Worm (Caenorhabditis elegans): Measurements from ENCODE around the gene Y49F6A.12.

The Y49F6A.12 gene

DNA sequence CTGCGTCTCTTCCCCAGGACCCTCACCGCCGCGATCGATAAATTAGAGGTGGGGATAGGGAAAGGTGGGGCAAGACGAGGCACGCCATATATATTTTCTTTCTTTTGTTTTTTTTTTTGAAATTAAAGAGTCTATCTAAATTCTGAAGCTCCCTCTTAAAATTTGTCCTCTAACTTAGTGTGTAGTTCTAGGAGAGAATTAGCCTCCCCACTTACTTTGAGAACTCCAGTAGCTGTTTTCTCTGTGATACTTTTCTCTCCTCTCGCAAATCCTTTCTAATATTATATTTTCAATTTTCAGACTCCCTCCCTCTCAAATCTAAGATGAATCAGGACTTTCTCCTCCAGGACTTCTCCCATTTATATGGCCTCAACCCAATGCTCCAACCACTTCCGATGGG is 26.6 kb downstream of the Y49F6A.12 start, which contains the start of gene M151.7 (continued):
- no peak for TF ChIP-seq snpc-3.4 (tag; optimal IDR thresholded peaks at IDR 0.05)

DNA sequence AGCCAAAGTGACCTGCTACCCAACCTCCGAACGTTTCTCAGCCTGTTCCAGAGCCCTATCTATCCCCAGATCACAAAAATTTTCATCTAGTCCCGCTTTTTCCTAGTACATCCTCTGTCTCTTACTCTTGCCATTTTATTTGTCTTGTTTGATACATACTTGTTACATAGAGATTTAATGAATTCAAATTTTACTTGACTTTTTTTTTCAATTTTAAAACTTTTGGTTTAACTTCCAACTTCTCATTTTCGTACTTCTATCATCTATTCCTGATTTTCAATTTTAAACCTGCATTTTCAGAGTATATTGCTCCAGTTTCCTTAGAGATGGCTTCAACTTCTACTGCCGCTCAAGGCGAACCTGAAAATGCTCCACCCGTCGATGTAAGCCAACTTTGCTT is 31.4 kb downstream of the Y49F6A.12 start, which contains the start of gene M151.3:
Gene M151.3, plus strand, starts transcription at position 301 of the 400 bp plus-strand sequence.
- no peak for TF ChIP-seq atf-7 (tag; optimal IDR thresholded peaks at IDR 0.05)
- TF ChIP-seq ztf-28 (GFP tag; IDR thresholded peaks at IDR 0.05), result no peak
- TF ChIP-seq snpc-4 (GFP tag; optimal IDR thresholded peaks at IDR 0.05), result no peak
- TF ChIP-seq snpc-4 (tag; optimal IDR thresholded peaks at IDR 0.05), result no peak
- TF ChIP-seq ceh-91 (GFP tag; IDR thresholded peaks at IDR 0.05), result no peak
- TF ChIP-seq nhr-27 (tag; optimal IDR thresholded peaks at IDR 0.05), result no peak
- TF ChIP-seq unc-130 (GFP tag; optimal IDR thresholded peaks at IDR 0.05), result no peak
- no peak for TF ChIP-seq D2030.7 (GFP tag; IDR thresholded peaks at IDR 0.05)
- TF ChIP-seq rpc-1 (optimal IDR thresholded peaks at IDR 0.05), result no peak
- TF ChIP-seq rpc-1 (tag; optimal IDR thresholded peaks at IDR 0.05), result no peak
- no peak for TF ChIP-seq C06A6.2 (GFP tag; conservative IDR thresholded peaks at IDR 0.05)
- no peak for TF ChIP-seq sdz-38 (tag; optimal IDR thresholded peaks at IDR 0.05)
- no peak for TF ChIP-seq ztf-25 (GFP tag; IDR thresholded peaks at IDR 0.05)
- TF ChIP-seq lin-35 (GFP tag; optimal IDR thresholded peaks at IDR 0.05), result no peak

DNA sequence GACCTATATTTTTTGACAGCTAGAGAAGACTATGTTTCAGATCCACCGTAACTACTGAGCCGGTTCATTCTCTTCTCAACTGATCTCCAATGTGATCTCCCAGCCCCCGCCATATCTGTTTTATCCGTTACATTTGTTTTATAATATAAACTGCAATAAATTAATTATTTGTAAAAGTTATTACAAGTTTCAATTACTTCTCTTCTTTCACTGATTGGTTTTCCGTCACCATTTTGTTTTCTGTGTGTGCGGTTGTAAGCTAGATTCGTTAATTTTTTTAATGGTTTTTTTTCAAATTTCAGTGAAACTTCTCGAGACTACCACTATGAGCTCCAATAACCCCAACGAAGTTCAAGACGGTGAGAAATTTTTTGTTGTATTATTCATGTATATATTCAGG is 35.4 kb downstream of the Y49F6A.12 start, which contains the start of gene M151.2:
Gene M151.2, plus strand, starts transcription at position 301 of the 400 bp plus-strand sequence.
- TF ChIP-seq lir-1 (GFP tag; conservative IDR thresholded peaks at IDR 0.05), result no peak
- no peak for TF ChIP-seq hlh-26 (GFP tag; conservative IDR thresholded peaks at IDR 0.05)
- no peak for TF ChIP-seq F22D6.2 (tag; optimal IDR thresholded peaks at IDR 0.05)
- no peak for TF ChIP-seq pbrm-1 (GFP tag; IDR thresholded peaks at IDR 0.05)

DNA sequence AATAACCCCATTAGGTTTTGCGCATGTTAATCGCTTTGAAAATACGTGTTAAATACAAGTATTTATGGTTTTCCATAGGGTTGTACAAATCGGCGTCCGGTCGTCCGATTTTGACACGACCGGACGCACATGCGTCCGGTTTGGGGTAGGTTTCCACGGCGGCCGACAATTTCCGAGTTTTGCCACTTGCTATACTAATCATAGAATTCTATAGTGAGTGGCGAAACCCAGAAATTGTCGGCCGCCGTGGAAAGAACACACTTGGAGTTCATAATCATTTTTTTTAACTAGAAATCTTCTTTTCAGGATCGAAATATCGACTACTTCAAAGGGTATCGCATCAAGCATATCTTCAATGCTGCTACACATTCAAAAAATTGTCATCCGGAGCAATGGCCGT is 39.3 kb downstream of the Y49F6A.12 start:
- no peak for TF ChIP-seq dpff-1 (tag; optimal IDR thresholded peaks at IDR 0.05)
- TF ChIP-seq hmg-1.2 (GFP tag; IDR thresholded peaks at IDR 0.05), result peak; percentile 36; the same call in 1 of the 2 replicates
- TF ChIP-seq snpc-4 (GFP tag; optimal IDR thresholded peaks at IDR 0.05), result peak; percentile 33
- TF ChIP-seq snpc-4 (tag; optimal IDR thresholded peaks at IDR 0.05), result peak in 3 of 4 experiments; percentile 59 to 89 (median 79)
- TF ChIP-seq snpc-1.1 (tag; optimal IDR thresholded peaks at IDR 0.05; ENCODE audit: insufficient read depth), result peak; percentile 50
- no peak for TF ChIP-seq fkh-3 (tag; optimal IDR thresholded peaks at IDR 0.05)
- no peak for TF ChIP-seq ceh-27 (GFP tag; optimal IDR thresholded peaks at IDR 0.05)
- TF ChIP-seq ceh-40 (GFP tag; IDR thresholded peaks at IDR 0.05), result no peak
- TF ChIP-seq tlf-1 (GFP tag; optimal IDR thresholded peaks at IDR 0.05), result no peak
- TF ChIP-seq snpc-1.3 (tag; optimal IDR thresholded peaks at IDR 0.05; ENCODE audit: insufficient read depth), result no peak
- TF ChIP-seq sptf-2 (GFP tag; optimal IDR thresholded peaks at IDR 0.05), result no peak
- TF ChIP-seq F57C9.4 (tag; optimal IDR thresholded peaks at IDR 0.05), result no peak

DNA sequence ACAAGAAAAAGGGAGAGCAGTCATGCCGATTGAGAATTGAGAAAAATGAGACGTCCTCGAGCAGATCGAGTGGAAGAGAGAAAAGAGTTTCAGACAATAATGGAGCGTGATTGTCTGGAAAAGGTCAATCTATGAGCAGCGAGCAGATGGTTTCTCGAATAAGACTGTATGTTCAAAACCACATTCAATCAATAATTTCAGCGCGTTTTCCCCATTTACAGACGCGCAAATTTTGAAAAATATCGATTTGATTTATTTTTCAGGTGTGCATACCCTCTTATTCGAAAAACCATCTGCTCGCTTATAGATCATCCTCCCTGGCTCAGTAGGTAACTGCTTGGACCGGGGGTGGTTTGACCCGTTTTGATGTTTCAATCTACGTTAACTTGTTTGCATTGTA is 43.8 kb downstream of the Y49F6A.12 start, which contains the start of gene fbxb-31:
Gene fbxb-31, minus strand, starts transcription at position 101 of the 400 bp plus-strand sequence.
- TF ChIP-seq let-607 (tag; optimal IDR thresholded peaks at IDR 0.05), result no peak
- TF ChIP-seq zfh-2 (GFP tag; conservative IDR thresholded peaks at IDR 0.05), result no peak
- no peak for TF ChIP-seq Y56A3A.18 (GFP tag; IDR thresholded peaks at IDR 0.05)
- TF ChIP-seq ztf-26 (tag; optimal IDR thresholded peaks at IDR 0.05), result no peak
- no peak for TF ChIP-seq ama-1 (optimal IDR thresholded peaks at IDR 0.05)
- TF ChIP-seq ama-1 (GFP tag; optimal IDR thresholded peaks at IDR 0.05), result no peak
- no peak for TF ChIP-seq xnd-1 (tag; optimal IDR thresholded peaks at IDR 0.05)
- TF ChIP-seq B0336.3 (GFP tag; IDR thresholded peaks at IDR 0.05), result no peak
- no peak for TF ChIP-seq ceh-40 (GFP tag; IDR thresholded peaks at IDR 0.05)
- TF ChIP-seq Y67H2A.10 (GFP tag; conservative IDR thresholded peaks at IDR 0.05), result no peak
- no peak for TF ChIP-seq fkh-3 (tag; optimal IDR thresholded peaks at IDR 0.05)
- no peak for TF ChIP-seq attf-6 (GFP tag; IDR thresholded peaks at IDR 0.05)
- TF ChIP-seq F49E8.2 (tag; optimal IDR thresholded peaks at IDR 0.05; ENCODE audit: insufficient read depth), result no peak
- no peak for TF ChIP-seq F10E7.11 (tag; optimal IDR thresholded peaks at IDR 0.05)
